Worm (Caenorhabditis elegans): ENCODE measurements around the gene hst-1.
"Not testable (repeated sequence)": the region's sequence is repeated elsewhere in the genome, so short reads cannot be mapped to it uniquely, and the experiment has no call there.

Gene hst-1

DNA sequence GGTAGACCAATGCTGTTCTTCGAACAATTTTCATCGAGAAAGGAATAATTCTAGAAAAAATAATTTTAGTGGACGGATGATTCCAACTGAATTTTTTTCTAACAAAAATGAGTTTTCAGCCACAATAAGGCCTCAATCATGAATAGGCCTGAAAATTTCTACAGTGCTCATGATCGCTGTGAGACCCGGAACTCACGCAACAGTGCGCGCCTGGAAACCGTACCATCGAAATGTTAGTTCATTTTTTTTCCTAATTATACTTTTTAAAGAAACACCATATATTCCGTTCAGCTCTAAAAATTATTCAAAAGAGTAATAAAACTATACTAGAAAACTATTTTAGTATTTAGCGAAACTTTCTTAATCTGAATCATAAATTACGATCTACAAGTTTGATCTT lies 33.6 kb upstream of the hst-1 start:
- TF ChIP-seq med-1 (GFP tag; optimal IDR thresholded peaks at IDR 0.05; ENCODE audit: insufficient read depth): no peak
- no peak for TF ChIP-seq ztf-29 (GFP tag; IDR thresholded peaks at IDR 0.05)
- no peak for TF ChIP-seq tab-1 (GFP tag; IDR thresholded peaks at IDR 0.05)
- TF ChIP-seq flt-1 (GFP tag; IDR thresholded peaks at IDR 0.05): no peak
- no peak for TF ChIP-seq ztf-23 (GFP tag; IDR thresholded peaks at IDR 0.05)
- TF ChIP-seq T22C8.4 (GFP tag; IDR thresholded peaks at IDR 0.05): no peak
- no peak for TF ChIP-seq cog-1 (tag; optimal IDR thresholded peaks at IDR 0.05)
- TF ChIP-seq ref-1 (GFP tag; conservative IDR thresholded peaks at IDR 0.05): no peak
- no peak for TF ChIP-seq klf-2 (GFP tag; conservative IDR thresholded peaks at IDR 0.05)

ce11 chrIV:8723720-8724119 lies 32.4 kb upstream of the hst-1 start, which contains the start of gene F21D5.9:
F21D5.9 (plus strand) TSS chrIV:8724020.
- TF ChIP-seq ref-1 (GFP tag; conservative IDR thresholded peaks at IDR 0.05) (no peak), ztf-23 (GFP tag; IDR thresholded peaks at IDR 0.05) (no peak), flt-1 (GFP tag; IDR thresholded peaks at IDR 0.05) (no peak), T22C8.4 (GFP tag; IDR thresholded peaks at IDR 0.05) (no peak), ztf-29 (GFP tag; IDR thresholded peaks at IDR 0.05) (no peak), klf-2 (GFP tag; conservative IDR thresholded peaks at IDR 0.05) (no peak)

DNA sequence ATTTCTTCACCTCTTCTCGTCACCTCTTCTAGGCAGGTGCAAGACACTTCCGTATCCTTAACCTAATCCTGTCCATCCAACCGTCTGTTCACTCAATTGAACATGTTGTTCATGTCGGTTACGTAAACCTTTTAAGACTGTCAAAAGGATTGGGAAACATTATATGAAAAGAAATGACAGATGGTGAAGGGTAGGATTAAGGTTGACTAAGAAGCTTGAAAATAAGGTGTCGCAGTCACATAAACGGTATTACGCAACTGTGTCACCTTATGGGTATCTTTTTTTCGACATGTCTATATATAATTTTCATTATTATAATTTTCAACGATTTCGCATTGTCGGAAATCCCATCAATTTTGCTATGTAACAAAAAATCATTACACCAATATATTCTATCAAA lies 31.5 kb upstream of the hst-1 start:
- TF ChIP-seq flt-1 (GFP tag; IDR thresholded peaks at IDR 0.05): no peak
- no peak for TF ChIP-seq klf-2 (GFP tag; conservative IDR thresholded peaks at IDR 0.05)
- TF ChIP-seq tab-1 (GFP tag; IDR thresholded peaks at IDR 0.05): no peak
- no peak for TF ChIP-seq ztf-29 (GFP tag; IDR thresholded peaks at IDR 0.05)
- TF ChIP-seq ref-1 (GFP tag; conservative IDR thresholded peaks at IDR 0.05): no peak
- TF ChIP-seq cog-1 (tag; optimal IDR thresholded peaks at IDR 0.05): no peak
- TF ChIP-seq med-1 (GFP tag; optimal IDR thresholded peaks at IDR 0.05; ENCODE audit: insufficient read depth): no peak
- no peak for TF ChIP-seq ztf-23 (GFP tag; IDR thresholded peaks at IDR 0.05)
- no peak for TF ChIP-seq T22C8.4 (GFP tag; IDR thresholded peaks at IDR 0.05)

ce11 chrIV:8718153-8718552 lies 26.8 kb upstream of the hst-1 start, which contains the start of gene H23L24.1:
H23L24.1 (plus strand) TSS chrIV:8718453.
- TF ChIP-seq T22C8.4 (GFP tag; IDR thresholded peaks at IDR 0.05) (no peak), flt-1 (GFP tag; IDR thresholded peaks at IDR 0.05) (no peak)

- not testable (repeated sequence) for TF ChIP-seq ref-1 (GFP tag; conservative IDR thresholded peaks at IDR 0.05); cog-1 (tag; optimal IDR thresholded peaks at IDR 0.05); tab-1 (GFP tag; IDR thresholded peaks at IDR 0.05)
Measured at ce11 chrIV:8715032-8715431, 23.7 kb upstream of the hst-1 start, which contains the start of the genes parg-2 and ipla-5. parg-2 (minus strand) TSS chrIV:8715132. ipla-5 (plus strand) TSS chrIV:8715247.

ce11 chrIV:8708046-8708445 lies 16.7 kb upstream of the hst-1 start:
- TF ChIP-seq ref-1 (GFP tag; conservative IDR thresholded peaks at IDR 0.05) (no peak), flt-1 (GFP tag; IDR thresholded peaks at IDR 0.05) (no peak), T22C8.4 (GFP tag; IDR thresholded peaks at IDR 0.05) (no peak), cog-1 (tag; optimal IDR thresholded peaks at IDR 0.05) (no peak), klf-2 (GFP tag; conservative IDR thresholded peaks at IDR 0.05) (no peak), ztf-23 (GFP tag; IDR thresholded peaks at IDR 0.05) (no peak), med-1 (GFP tag; optimal IDR thresholded peaks at IDR 0.05; ENCODE audit: insufficient read depth) (no peak), tab-1 (GFP tag; IDR thresholded peaks at IDR 0.05) (no peak), ztf-29 (GFP tag; IDR thresholded peaks at IDR 0.05) (no peak)

DNA sequence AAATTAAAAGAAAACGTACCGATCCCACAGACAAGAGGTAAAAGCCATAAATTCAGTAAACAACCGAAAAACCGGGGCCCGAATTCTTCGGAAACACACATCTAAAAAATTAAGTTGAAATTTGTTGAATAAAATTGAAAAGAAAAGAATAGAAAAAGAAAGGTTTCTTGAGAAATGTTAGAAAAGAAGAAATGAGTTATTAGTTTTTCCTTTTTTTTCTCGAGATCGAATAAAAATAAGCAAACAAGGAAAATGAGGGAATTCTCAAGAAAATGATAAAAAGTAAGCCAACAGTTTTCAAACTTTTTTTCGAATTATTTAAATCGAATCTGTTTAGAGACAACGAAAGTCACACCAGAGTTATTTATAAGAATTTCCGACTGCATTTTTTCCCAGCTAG lies 14.2 kb upstream of the hst-1 start, which contains the start of gene H23L24.4:
Gene H23L24.4 (minus strand): TSS at position 101 of the 400 bp plus-strand sequence.
- TF ChIP-seq med-1 (GFP tag; optimal IDR thresholded peaks at IDR 0.05; ENCODE audit: insufficient read depth) (no peak), ref-1 (GFP tag; conservative IDR thresholded peaks at IDR 0.05) (no peak), ztf-29 (GFP tag; IDR thresholded peaks at IDR 0.05) (no peak), tab-1 (GFP tag; IDR thresholded peaks at IDR 0.05) (no peak), ztf-23 (GFP tag; IDR thresholded peaks at IDR 0.05) (no peak), cog-1 (tag; optimal IDR thresholded peaks at IDR 0.05) (no peak), klf-2 (GFP tag; conservative IDR thresholded peaks at IDR 0.05) (no peak), flt-1 (GFP tag; IDR thresholded peaks at IDR 0.05) (no peak), T22C8.4 (GFP tag; IDR thresholded peaks at IDR 0.05) (no peak)

DNA sequence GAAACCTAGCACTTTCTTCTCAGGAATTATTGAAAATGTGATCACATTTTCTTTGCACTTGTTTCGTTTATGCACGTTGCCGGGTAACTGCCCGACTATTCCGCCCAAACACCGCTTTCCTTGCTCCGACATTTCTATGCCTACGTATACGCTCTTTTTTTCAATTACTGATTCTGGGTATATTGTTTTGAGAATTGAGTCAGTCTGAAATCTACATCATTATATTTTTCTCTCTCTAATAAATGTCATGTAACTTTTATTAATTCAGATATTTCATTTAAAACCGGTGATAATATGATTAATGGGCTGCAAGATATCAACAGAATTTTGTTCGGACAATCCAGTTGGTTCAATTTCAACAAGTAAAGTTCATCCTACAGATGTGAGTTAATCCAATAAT lies 6.1 kb upstream of the hst-1 start, which contains the start of gene ttll-11:
Gene ttll-11 (plus strand): TSS at position 301 of the 400 bp plus-strand sequence.
- TF ChIP-seq ref-1 (GFP tag; conservative IDR thresholded peaks at IDR 0.05): no peak
- no peak for TF ChIP-seq T22C8.4 (GFP tag; IDR thresholded peaks at IDR 0.05)
- no peak for TF ChIP-seq ztf-23 (GFP tag; IDR thresholded peaks at IDR 0.05)
- no peak for TF ChIP-seq flt-1 (GFP tag; IDR thresholded peaks at IDR 0.05)
- TF ChIP-seq ztf-29 (GFP tag; IDR thresholded peaks at IDR 0.05): no peak
- no peak for TF ChIP-seq med-1 (GFP tag; optimal IDR thresholded peaks at IDR 0.05; ENCODE audit: insufficient read depth)
- TF ChIP-seq tab-1 (GFP tag; IDR thresholded peaks at IDR 0.05): no peak
- no peak for TF ChIP-seq cog-1 (tag; optimal IDR thresholded peaks at IDR 0.05)
- TF ChIP-seq klf-2 (GFP tag; conservative IDR thresholded peaks at IDR 0.05): no peak

DNA sequence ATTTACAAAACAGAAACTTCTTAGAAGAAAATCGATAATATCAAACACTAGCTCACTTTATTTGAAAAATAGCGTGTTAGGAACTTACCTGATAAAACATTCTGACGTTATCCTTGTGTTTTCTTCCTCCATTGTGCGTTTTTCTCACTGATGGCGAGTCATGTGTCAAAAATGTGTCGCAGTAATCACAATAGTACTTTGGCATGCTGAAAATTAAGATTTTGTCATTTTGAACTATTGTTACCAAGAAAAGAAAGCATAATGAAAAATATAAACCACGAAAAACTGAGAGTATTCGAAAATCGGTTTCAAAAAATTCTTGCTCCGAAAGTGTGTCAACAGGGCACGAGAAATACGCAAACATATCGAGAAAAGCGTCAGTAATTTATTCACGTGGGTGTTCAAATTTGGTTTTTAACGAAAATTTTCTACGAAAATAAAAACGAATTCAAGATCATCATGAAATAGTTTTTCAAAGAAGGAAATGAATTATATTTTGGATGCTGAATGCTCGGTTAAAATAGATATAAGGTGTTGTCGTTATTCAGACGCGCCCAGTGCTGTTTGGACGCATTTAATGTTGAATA lies 3.6 kb downstream of the hst-1 start, which contains the start of gene snrp-3:
Gene snrp-3 (minus strand): TSS at position 206 of the 587 bp plus-strand sequence.
- TF ChIP-seq cog-1 (tag; optimal IDR thresholded peaks at IDR 0.05) (peak; percentile 37), T22C8.4 (GFP tag; IDR thresholded peaks at IDR 0.05) (peak; percentile 70; the same call in 1 of the 2 replicates), med-1 (GFP tag; optimal IDR thresholded peaks at IDR 0.05; ENCODE audit: insufficient read depth) (no peak)

DNA sequence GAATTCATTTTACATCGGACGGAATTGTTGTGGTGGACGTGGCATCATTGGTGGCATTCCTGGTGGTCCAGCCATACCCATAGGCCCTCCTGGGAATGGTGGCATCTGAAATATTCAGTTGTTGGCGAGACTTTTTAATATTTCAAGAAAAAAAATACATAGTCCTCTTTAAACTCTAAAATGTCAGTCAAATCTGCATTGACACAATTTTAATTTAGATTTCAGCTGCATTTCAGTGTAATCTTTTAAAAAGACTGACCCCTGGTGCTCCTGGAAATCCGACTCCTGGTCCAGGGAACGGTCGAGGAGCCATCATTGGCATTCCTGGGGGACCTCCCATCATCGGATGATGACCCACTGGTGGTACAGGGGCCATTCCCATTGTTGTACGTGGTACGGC lies 4.3 kb downstream of the hst-1 start:
- no peak for TF ChIP-seq tab-1 (GFP tag; IDR thresholded peaks at IDR 0.05)
- TF ChIP-seq ztf-23 (GFP tag; IDR thresholded peaks at IDR 0.05): no peak

Data from whole organism, midembryonic.